Worm (Caenorhabditis elegans) whole organism, L4 larva: ENCODE data around the gene ZK809.1.

Source experiments
- F26F4.8 ChIP-seq: fragments of 200-800 bp; sonication (Bioruptor generic); conservative IDR thresholded peaks from 2 replicates; pipeline ENCODE4 v1.3.6; 2022; ENCODE audit warnings: missing genetic modification characterization, missing compliant biosample characterization
- ama-1 ChIP-seq: fragments of 150-350 bp; optimal IDR thresholded peaks from 2 replicates; lab custom pipeline; 2014; ENCODE audit warnings: inconsistent platforms, mixed read lengths
- dmd-8 ChIP-seq: fragments of 200-800 bp; sonication (Bioruptor generic); IDR thresholded peaks from 2 replicates; pipeline ENCODE4 v1.3.6; 2022; ENCODE audit warnings: missing genetic modification characterization, missing compliant biosample characterization
- jun-1 ChIP-seq: fragments of 150-350 bp; optimal IDR thresholded peaks from 2 replicates; lab custom pipeline; 2014; ENCODE audit warnings: missing biosample characterization, missing genetic modification reagents, missing genetic modification characterization
- lim-7 ChIP-seq: fragments of 200-800 bp; sonication (Bioruptor generic); IDR thresholded peaks from 2 replicates; pipeline ENCODE4 v1.3.6; 2022; ENCODE audit warnings: missing genetic modification characterization, missing compliant biosample characterization
- lin-1 ChIP-seq: fragments of 200-800 bp; sonication (Bioruptor generic); IDR thresholded peaks from 2 replicates; pipeline ENCODE4 v1.3.6; 2022; ENCODE audit warnings: missing genetic modification reagents, missing genetic modification characterization, missing compliant biosample characterization
- lin-15B ChIP-seq: fragments of 150-350 bp; sonication (generic microtip); optimal IDR thresholded peaks from 3 replicates; lab custom pipeline; 2014; ENCODE audit warnings: missing biosample characterization, missing genetic modification characterization
- lin-39 ChIP-seq: fragments of 150-350 bp; optimal IDR thresholded peaks from 2 replicates; lab custom pipeline; 2014; ENCODE audit warnings: missing biosample characterization, missing genetic modification reagents, missing genetic modification characterization
- lsy-2 ChIP-seq, 2 experiments: fragments of 150-350 bp in 1 of 2; sonication (generic microtip) in 1 of 2; optimal IDR thresholded peaks; 2 replicates each; lab custom pipeline; 2014 to 2017; ENCODE audit warnings: missing biosample characterization in 2 of 2, missing genetic modification characterization in 2 of 2
- nhr-11 ChIP-seq: fragments of 150-350 bp; optimal IDR thresholded peaks from 2 replicates; lab custom pipeline; 2014; ENCODE audit warnings: missing biosample characterization, missing genetic modification characterization
- nhr-25 ChIP-seq: sonication (generic microtip); optimal IDR thresholded peaks from 2 replicates; lab custom pipeline; 2017; ENCODE audit warnings: missing genetic modification characterization, mild to moderate bottlenecking, missing compliant biosample characterization, antibody characterized with exemption, moderate library complexity, borderline replicate concordance; ENCODE audit not compliant: insufficient read depth
- nhr-76 ChIP-seq: fragments of 150-350 bp; optimal IDR thresholded peaks from 2 replicates; lab custom pipeline; 2014; ENCODE audit warnings: missing biosample characterization, missing genetic modification characterization

DNA sequence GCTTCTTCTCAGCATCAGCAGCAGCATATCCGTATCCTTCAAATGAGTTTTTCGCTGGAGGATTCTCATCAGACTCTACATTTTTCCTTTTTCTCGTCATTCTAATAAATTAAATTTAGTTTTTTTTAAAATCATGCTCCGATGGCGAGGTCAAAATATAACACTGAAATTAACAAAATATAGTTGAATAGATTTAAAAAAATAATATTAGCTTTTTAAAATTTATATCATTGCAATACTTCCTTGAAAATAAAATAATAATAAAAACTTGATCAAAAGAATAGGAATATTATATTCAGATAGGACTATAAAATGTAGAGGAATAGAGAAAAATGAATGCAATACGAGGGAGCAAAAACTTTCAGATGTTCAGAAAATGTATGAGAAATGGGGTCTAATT is 46.1 kb downstream of the ZK809.1 start, which contains the start of gene ZK792.5:
- no peak for TF ChIP-seq jun-1 (tag; lab: Kevin White, UChicago)
- no peak for TF ChIP-seq lim-7 (GFP tag; lab: Robert Waterston, UW)
- no peak for TF ChIP-seq nhr-76 (tag; lab: Kevin White, UChicago)
- TF ChIP-seq nhr-25 (tag; lab: Kevin White, UChicago) = no peak
- no peak for TF ChIP-seq ama-1 (lab: Kevin White, UChicago)
- TF ChIP-seq nhr-11 (tag; lab: Kevin White, UChicago) = no peak
- TF ChIP-seq F26F4.8 = no peak
- no peak for TF ChIP-seq dmd-8 (GFP tag; lab: Robert Waterston, UW)
- TF ChIP-seq lin-39 (tag; lab: Kevin White, UChicago) = no peak
- no peak for TF ChIP-seq lin-15B
- TF ChIP-seq lsy-2 (tag; optimal IDR thresholded peaks at IDR 0.05; lab: Kevin White, UChicago) = no peak
- TF ChIP-seq lin-1 (GFP tag; lab: Robert Waterston, UW) = no peak
